Fruit fly (Drosophila melanogaster) whole organism, prepupa: ENCODE measurements around the gene dy.

ENCODE experiments used
- Blimp-1 ChIP-seq: fragments of 200-800 bp; sonication (Bioruptor generic); optimal IDR thresholded peaks from 3 replicates; lab custom pipeline; 2017; ENCODE audit warnings: missing biosample characterization, missing genetic modification characterization, mild to moderate bottlenecking, moderate library complexity, missing genetic modification reagents
- CG10631 ChIP-seq: fragments of 200-800 bp; sonication (Bioruptor generic); optimal IDR thresholded peaks from 2 replicates; lab custom pipeline; 2016; ENCODE audit warnings: missing biosample characterization, missing genetic modification characterization
- CG11294 ChIP-seq: fragments of 200-800 bp; sonication (Bioruptor generic); IDR thresholded peaks from 2 replicates; pipeline ENCODE4 v1.3.6; 2022; ENCODE audit warnings: missing biosample characterization, missing genetic modification characterization
- CG11762 ChIP-seq: fragments of 200-800 bp; sonication (Bioruptor generic); optimal IDR thresholded peaks from 3 replicates; lab custom pipeline; 2016; ENCODE audit warnings: missing biosample characterization, missing genetic modification characterization; ENCODE audit not compliant: insufficient read depth
- CG11902 ChIP-seq: fragments of 200-800 bp; sonication (Bioruptor generic); optimal IDR thresholded peaks from 3 replicates; lab custom pipeline; 2016; ENCODE audit warnings: missing biosample characterization, missing genetic modification characterization
- CG3032 ChIP-seq: fragments of 200-800 bp; optimal IDR thresholded peaks from 2 replicates; lab custom pipeline; 2019; ENCODE audit warnings: missing biosample characterization, mild to moderate bottlenecking, missing genetic modification characterization, moderate library complexity
- CG32006 ChIP-seq: fragments of 200-800 bp; sonication (Bioruptor generic); optimal IDR thresholded peaks from 3 replicates; lab custom pipeline; 2017; ENCODE audit warnings: missing biosample characterization, mild to moderate bottlenecking, missing genetic modification characterization
- CG34406 ChIP-seq: fragments of 200-800 bp; sonication (Bioruptor generic); optimal IDR thresholded peaks from 3 replicates; lab custom pipeline; 2016; ENCODE audit warnings: missing biosample characterization, missing genetic modification characterization
- CG4318 ChIP-seq: fragments of 200-800 bp; sonication (Bioruptor generic); optimal IDR thresholded peaks from 3 replicates; lab custom pipeline; 2017; ENCODE audit warnings: missing biosample characterization, mild to moderate bottlenecking, missing genetic modification characterization
- CG6163 ChIP-seq: fragments of 200-800 bp; sonication (Bioruptor generic); IDR thresholded peaks from 3 replicates; pipeline ENCODE4 v1.3.6; 2022; ENCODE audit warnings: missing biosample characterization, missing genetic modification characterization
- CG6276 ChIP-seq: fragments of 200-800 bp; sonication (Bioruptor generic); optimal IDR thresholded peaks from 2 replicates; lab custom pipeline; 2017; ENCODE audit warnings: missing biosample characterization, mild to moderate bottlenecking, missing genetic modification characterization
- CG6792 ChIP-seq: fragments of 200-800 bp; sonication (Bioruptor generic); optimal IDR thresholded peaks from 3 replicates; lab custom pipeline; 2016; ENCODE audit warnings: missing biosample characterization, missing genetic modification characterization
- CG6808 ChIP-seq: fragments of 200-800 bp; sonication (Bioruptor generic); optimal IDR thresholded peaks from 3 replicates; lab custom pipeline; 2017; ENCODE audit warnings: missing biosample characterization, missing genetic modification characterization, mild to moderate bottlenecking, moderate library complexity, missing genetic modification reagents
- CG6854 ChIP-seq: fragments of 200-800 bp; sonication (Bioruptor generic); optimal IDR thresholded peaks from 2 replicates; lab custom pipeline; 2017; ENCODE audit warnings: missing biosample characterization, mild to moderate bottlenecking, missing genetic modification characterization
- CG8119 ChIP-seq: fragments of 200-800 bp; sonication (Bioruptor generic); IDR thresholded peaks from 3 replicates; pipeline ENCODE4 v1.3.6; 2022; ENCODE audit warnings: missing biosample characterization, missing genetic modification characterization
- CG8319 ChIP-seq: fragments of 200-800 bp; sonication (Bioruptor generic); optimal IDR thresholded peaks from 3 replicates; lab custom pipeline; 2016; ENCODE audit warnings: missing biosample characterization, missing genetic modification characterization
- CG8632 ChIP-seq: fragments of 200-800 bp; sonication (Bioruptor generic); optimal IDR thresholded peaks from 3 replicates; lab custom pipeline; 2016; ENCODE audit warnings: missing biosample characterization, missing genetic modification characterization
- CG9139 ChIP-seq: fragments of 200-800 bp; sonication (Bioruptor generic); optimal IDR thresholded peaks from 3 replicates; lab custom pipeline; 2017; ENCODE audit warnings: missing biosample characterization, mild to moderate bottlenecking, missing genetic modification characterization
- Eip78C ChIP-seq: fragments of 200-800 bp; sonication (Bioruptor generic); peaks from one replicate; lab custom pipeline; 2016; ENCODE audit warnings: missing biosample characterization, missing genetic modification characterization
- Eip93F ChIP-seq: fragments of 200-800 bp; sonication (Bioruptor generic); optimal IDR thresholded peaks from 2 replicates; lab custom pipeline; 2016; ENCODE audit warnings: missing biosample characterization, mild to moderate bottlenecking, missing genetic modification characterization
- Ets96B ChIP-seq: fragments of 200-800 bp; optimal IDR thresholded peaks from 2 replicates; lab custom pipeline; 2019; ENCODE audit warnings: missing biosample characterization, mild to moderate bottlenecking, missing genetic modification characterization, moderate library complexity
- Gug ChIP-seq: fragments of 200-800 bp; sonication (Bioruptor generic); IDR thresholded peaks from 2 replicates; pipeline ENCODE4 v1.3.6; 2022; ENCODE audit warnings: missing biosample characterization, missing genetic modification characterization
- Hr38 ChIP-seq: sonication (Bioruptor generic); optimal IDR thresholded peaks from 2 replicates; lab custom pipeline; 2016; ENCODE audit warnings: missing biosample characterization, missing genetic modification characterization
- Hr39 ChIP-seq: fragments of 200-800 bp; sonication (Bioruptor generic); optimal IDR thresholded peaks from 2 replicates; lab custom pipeline; 2016; ENCODE audit warnings: missing biosample characterization, missing genetic modification characterization
- Hr4 ChIP-seq: fragments of 200-800 bp; sonication (Bioruptor generic); optimal IDR thresholded peaks from 3 replicates; lab custom pipeline; 2016; ENCODE audit warnings: missing biosample characterization, missing genetic modification characterization
- Lpt ChIP-seq: fragments of 200-800 bp; sonication (Bioruptor generic); optimal IDR thresholded peaks from 3 replicates; lab custom pipeline; 2016; ENCODE audit warnings: missing biosample characterization, missing genetic modification characterization
- Met ChIP-seq: fragments of 200-800 bp; sonication (Bioruptor generic); optimal IDR thresholded peaks from 3 replicates; lab custom pipeline; 2016; ENCODE audit warnings: missing biosample characterization, missing genetic modification characterization
- OdsH ChIP-seq: fragments of 200-800 bp; sonication (Bioruptor generic); optimal IDR thresholded peaks from 3 replicates; lab custom pipeline; 2016; ENCODE audit warnings: missing biosample characterization, missing genetic modification characterization
- Smox ChIP-seq: fragments of 200-800 bp; sonication (Bioruptor generic); optimal IDR thresholded peaks from 3 replicates; lab custom pipeline; 2016; ENCODE audit warnings: missing biosample characterization, missing genetic modification characterization
- Sox102F ChIP-seq: fragments of 200-800 bp; sonication (Bioruptor generic); optimal IDR thresholded peaks from 2 replicates; lab custom pipeline; 2016; ENCODE audit warnings: missing biosample characterization, mild to moderate bottlenecking, missing genetic modification characterization
- Sox14 ChIP-seq: fragments of 200-800 bp; sonication (Bioruptor generic); optimal IDR thresholded peaks from 3 replicates; lab custom pipeline; 2016; ENCODE audit warnings: missing biosample characterization, missing genetic modification characterization
- Sox15 ChIP-seq: fragments of 200-800 bp; sonication (Bioruptor generic); optimal IDR thresholded peaks from 3 replicates; lab custom pipeline; 2016; ENCODE audit warnings: missing biosample characterization, missing genetic modification characterization
- acj6 ChIP-seq: fragments of 200-800 bp; sonication (Bioruptor generic); optimal IDR thresholded peaks from 3 replicates; lab custom pipeline; 2016; ENCODE audit warnings: missing biosample characterization, missing genetic modification characterization
- cyc ChIP-seq: fragments of 200-800 bp; sonication (Bioruptor generic); optimal IDR thresholded peaks from 3 replicates; lab custom pipeline; 2016; ENCODE audit warnings: missing biosample characterization, missing genetic modification characterization
- dac ChIP-seq: fragments of 200-800 bp; sonication (Bioruptor generic); optimal IDR thresholded peaks from 2 replicates; lab custom pipeline; 2017; ENCODE audit warnings: missing biosample characterization, mild to moderate bottlenecking, missing genetic modification characterization
- eg ChIP-seq: fragments of 200-800 bp; sonication (Bioruptor generic); IDR thresholded peaks from 3 replicates; pipeline ENCODE4 v1.3.6; 2022; ENCODE audit warnings: missing biosample characterization, missing genetic modification characterization
- fd59A ChIP-seq: fragments of 200-800 bp; sonication (Bioruptor generic); optimal IDR thresholded peaks from 2 replicates; lab custom pipeline; 2017; ENCODE audit warnings: missing biosample characterization, mild to moderate bottlenecking, missing genetic modification characterization, missing genetic modification reagents
- fd85E ChIP-seq: fragments of 200-800 bp; sonication (Bioruptor generic); optimal IDR thresholded peaks from 3 replicates; lab custom pipeline; 2016; ENCODE audit warnings: missing biosample characterization, missing genetic modification characterization
- fkh ChIP-seq: fragments of 200-800 bp; sonication (Bioruptor generic); optimal IDR thresholded peaks from 3 replicates; lab custom pipeline; 2017; ENCODE audit warnings: missing biosample characterization, mild to moderate bottlenecking, missing genetic modification characterization, moderate library complexity
- lz ChIP-seq: fragments of 200-800 bp; sonication (Bioruptor generic); optimal IDR thresholded peaks from 3 replicates; lab custom pipeline; 2016; ENCODE audit warnings: missing biosample characterization, missing genetic modification characterization
- pdm3 ChIP-seq: fragments of 200-800 bp; sonication (Bioruptor generic); optimal IDR thresholded peaks from 3 replicates; lab custom pipeline; 2016; ENCODE audit warnings: missing biosample characterization, missing genetic modification characterization
- salr ChIP-seq, 2 experiments: fragments of 200-800 bp; sonication (Bioruptor generic); optimal IDR thresholded peaks; 3 replicates each; lab custom pipeline; 2016 to 2018; ENCODE audit warnings: missing biosample characterization in 2 of 2, missing genetic modification characterization in 2 of 2, mild to moderate bottlenecking in 1 of 2
- spab ChIP-seq: fragments of 200-800 bp; sonication (Bioruptor generic); optimal IDR thresholded peaks from 2 replicates; lab custom pipeline; 2017; ENCODE audit warnings: missing biosample characterization, mild to moderate bottlenecking, missing genetic modification characterization, missing genetic modification reagents
- ss ChIP-seq, 2 experiments: fragments of 200-800 bp; sonication (Bioruptor generic); optimal IDR thresholded peaks; 2 replicates in 1 of 2; 3 replicates in 1 of 2; lab custom pipeline; 2017 to 2018; ENCODE audit warnings: mild to moderate bottlenecking in 2 of 2, missing biosample characterization in 2 of 2, missing genetic modification characterization in 2 of 2, moderate library complexity in 1 of 2
- svp ChIP-seq: fragments of 200-800 bp; sonication (Bioruptor generic); peaks from one replicate; lab custom pipeline; 2016; ENCODE audit warnings: missing biosample characterization, missing genetic modification characterization
- topi ChIP-seq: fragments of 200-800 bp; sonication (Bioruptor generic); optimal IDR thresholded peaks from 3 replicates; lab custom pipeline; 2016; ENCODE audit warnings: missing biosample characterization, missing genetic modification characterization
- vri ChIP-seq: fragments of 200-800 bp; sonication (Bioruptor generic); optimal IDR thresholded peaks from 3 replicates; lab custom pipeline; 2016; ENCODE audit warnings: missing biosample characterization, mild to moderate bottlenecking, missing genetic modification characterization

Gene dy

dm6 chrX:11817183-11817972 is 38.8 kb upstream of the dy start (continued):
- no peak for TF ChIP-seq Sox14 (GFP tag; lab: Kevin White, UChicago)
- TF ChIP-seq Sox15 (GFP tag; lab: Kevin White, UChicago): no peak
- no peak for TF ChIP-seq topi (GFP tag; lab: Kevin White, UChicago)
- no peak for TF ChIP-seq CG3032
- no peak for TF ChIP-seq CG10631 (GFP tag; lab: Kevin White, UChicago)
- TF ChIP-seq Eip93F (GFP tag; lab: Kevin White, UChicago): no peak
- TF ChIP-seq CG6808 (GFP tag; lab: Kevin White, UChicago): peak; percentile 47
- no peak for TF ChIP-seq CG11294 (GFP tag; lab: Robert Waterston, UW)
- no peak for TF ChIP-seq CG32006
- no peak for TF ChIP-seq cyc (GFP tag; lab: Kevin White, UChicago)
- TF ChIP-seq Hr4 (GFP tag; lab: Kevin White, UChicago): no peak
- TF ChIP-seq CG6163: peak; percentile 79
- TF ChIP-seq Hr38: no peak
- TF ChIP-seq CG11762 (GFP tag; lab: Kevin White, UChicago): no peak
- no peak for TF ChIP-seq Gug (GFP tag; lab: Robert Waterston, UW)
- TF ChIP-seq spab (GFP tag; lab: Kevin White, UChicago): no peak
- peak; percentile 23; the same call in 2 of the 3 replicates for TF ChIP-seq CG8119
- TF ChIP-seq CG9139: peak; percentile 4
- TF ChIP-seq CG4318: no peak
- TF ChIP-seq lz (GFP tag; lab: Kevin White, UChicago): no peak
- no peak for TF ChIP-seq CG11902 (GFP tag; lab: Kevin White, UChicago)
- no peak for TF ChIP-seq Eip78C (GFP tag; lab: Kevin White, UChicago)
- no peak for TF ChIP-seq fd85E (GFP tag; lab: Kevin White, UChicago)
- TF ChIP-seq vri (GFP tag; lab: Kevin White, UChicago): peak; percentile 15
- TF ChIP-seq Hr39: no peak
- no peak for TF ChIP-seq dac
- no peak for TF ChIP-seq salr (GFP tag; optimal IDR thresholded peaks at IDR 0.05; lab: Kevin White, UChicago)
- TF ChIP-seq CG6276 (GFP tag; lab: Kevin White, UChicago): no peak

dm6 chrX:11816434-11816948 is 37.9 kb upstream of the dy start, which contains the start of the genes CG1578 and rudhira:
TSS of gene CG1578 (minus strand) at chrX:11816551.
TSS of gene rudhira (plus strand) at chrX:11816898.
- TF ChIP-seq Sox102F: peak; percentile 33
- no peak for TF ChIP-seq Hr39
- TF ChIP-seq CG11294 (GFP tag; lab: Robert Waterston, UW): no peak
- TF ChIP-seq CG6792 (GFP tag; lab: Kevin White, UChicago): no peak
- peak; percentile 38 for TF ChIP-seq Eip78C (GFP tag; lab: Kevin White, UChicago)
- TF ChIP-seq fd59A (GFP tag; lab: Kevin White, UChicago): no peak
- TF ChIP-seq Hr38: no peak
- no peak for TF ChIP-seq pdm3
- TF ChIP-seq salr (GFP tag; optimal IDR thresholded peaks at IDR 0.05; lab: Kevin White, UChicago): no peak
- TF ChIP-seq CG34406 (GFP tag; lab: Kevin White, UChicago): no peak
- no peak for TF ChIP-seq Ets96B
- no peak for TF ChIP-seq topi (GFP tag; lab: Kevin White, UChicago)
- no peak for TF ChIP-seq Sox15 (GFP tag; lab: Kevin White, UChicago)
- TF ChIP-seq CG11762 (GFP tag; lab: Kevin White, UChicago): no peak
- no peak for TF ChIP-seq Lpt (GFP tag; lab: Kevin White, UChicago)
- TF ChIP-seq CG8319 (GFP tag; lab: Kevin White, UChicago): no peak
- TF ChIP-seq vri (GFP tag; lab: Kevin White, UChicago): no peak
- no peak for TF ChIP-seq fd85E (GFP tag; lab: Kevin White, UChicago)
- 0 out of 3 replicates have a peak, but pooled peaks have one; percentile 0 for TF ChIP-seq CG6163
- no peak for TF ChIP-seq Smox
- TF ChIP-seq Eip93F (GFP tag; lab: Kevin White, UChicago): peak; percentile 8
- no peak for TF ChIP-seq ss (GFP tag; optimal IDR thresholded peaks at IDR 0.05; lab: Kevin White, UChicago)
- no peak for TF ChIP-seq CG6808 (GFP tag; lab: Kevin White, UChicago)
- no peak; the same call in 2 of the 3 replicates for TF ChIP-seq eg (GFP tag; lab: Robert Waterston, UW)
- no peak for TF ChIP-seq CG11902 (GFP tag; lab: Kevin White, UChicago)
- TF ChIP-seq acj6 (GFP tag; lab: Kevin White, UChicago): no peak
- TF ChIP-seq CG8632 (GFP tag; lab: Kevin White, UChicago): no peak
- TF ChIP-seq dac: no peak
- TF ChIP-seq CG6854 (GFP tag; lab: Kevin White, UChicago): no peak
- no peak for TF ChIP-seq Met
- TF ChIP-seq lz (GFP tag; lab: Kevin White, UChicago): peak; percentile 11
- no peak for TF ChIP-seq Blimp-1
- no peak for TF ChIP-seq fkh (GFP tag; lab: Kevin White, UChicago)
- TF ChIP-seq OdsH (GFP tag; lab: Kevin White, UChicago): no peak
- peak; percentile 60 for TF ChIP-seq svp
